Worm (Caenorhabditis elegans): ENCODE results near the gene F32D1.11.

The F32D1.11 gene

DNA sequence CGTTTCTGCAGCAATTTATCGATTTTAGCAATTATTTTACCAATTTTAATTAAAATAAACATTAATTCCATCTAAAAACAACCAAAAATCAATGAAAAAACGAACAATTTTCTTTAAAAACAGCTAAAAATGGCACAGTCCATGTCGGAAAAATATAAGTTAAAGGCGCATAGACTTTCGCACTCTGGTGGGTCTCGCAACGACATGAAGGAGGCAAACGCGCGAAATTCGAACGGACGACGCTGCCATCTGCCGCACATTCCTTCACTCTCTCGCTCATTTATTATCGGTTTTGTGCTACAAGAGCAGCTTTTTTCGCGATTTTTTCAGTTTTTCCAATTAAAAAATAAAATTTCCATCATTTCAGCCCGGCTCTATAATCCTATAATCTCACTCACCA is 19.5 kb downstream of the F32D1.11 start, which contains the start of gene mcm-7:
mcm-7 (plus strand) TSS at position 368 of the 400 bp plus-strand sequence.
- TF ChIP-seq egrh-3 (GFP tag; IDR thresholded peaks at IDR 0.05) (peak; percentile 70), mxl-1 (tag; optimal IDR thresholded peaks at IDR 0.05) (no peak), hmg-1.2 (GFP tag; IDR thresholded peaks at IDR 0.05) (peak; percentile 59), him-1 (tag; optimal IDR thresholded peaks at IDR 0.05) (no peak), lin-35 (GFP tag; optimal IDR thresholded peaks at IDR 0.05) (peak; percentile 17 to 84 (median 37)), nhr-27 (tag; optimal IDR thresholded peaks at IDR 0.05) (no peak), dpff-1 (tag; optimal IDR thresholded peaks at IDR 0.05) (no peak), efl-1 (GFP tag; optimal IDR thresholded peaks at IDR 0.05) (peak; percentile 93), nhr-179 (tag; optimal IDR thresholded peaks at IDR 0.05) (no peak), rcor-1 (GFP tag; IDR thresholded peaks at IDR 0.05) (peak; percentile 57; the same call in 1 of the 2 replicates), K11D2.4 (GFP tag; IDR thresholded peaks at IDR 0.05) (no peak), rpc-1 (optimal IDR thresholded peaks at IDR 0.05) (no peak), rpc-1 (tag; optimal IDR thresholded peaks at IDR 0.05) (no peak), aptf-2 (GFP tag; conservative IDR thresholded peaks at IDR 0.05) (no peak), tlf-1 (GFP tag; optimal IDR thresholded peaks at IDR 0.05) (no peak), ztf-26 (tag; optimal IDR thresholded peaks at IDR 0.05) (no peak), ztf-28 (GFP tag; IDR thresholded peaks at IDR 0.05) (no peak), madf-10 (tag; optimal IDR thresholded peaks at IDR 0.05) (no peak), ceh-58 (GFP tag; IDR thresholded peaks at IDR 0.05) (no peak), madf-8 (GFP tag; conservative IDR thresholded peaks at IDR 0.05) (peak; percentile 76), Y67H2A.10 (GFP tag; conservative IDR thresholded peaks at IDR 0.05) (no peak), snpc-4 (GFP tag; optimal IDR thresholded peaks at IDR 0.05) (no peak), snpc-4 (tag; optimal IDR thresholded peaks at IDR 0.05) (peak in 2 of 4 experiments; percentile 49 to 59), zfh-2 (GFP tag; conservative IDR thresholded peaks at IDR 0.05) (no peak), cebp-2 (GFP tag; IDR thresholded peaks at IDR 0.05) (no peak), atf-7 (tag; optimal IDR thresholded peaks at IDR 0.05) (no peak), hsf-1 (GFP tag; IDR thresholded peaks at IDR 0.05) (no peak), cebp-1 (GFP tag; IDR thresholded peaks at IDR 0.05) (no peak), cebp-1 (tag; optimal IDR thresholded peaks at IDR 0.05) (peak; percentile 41), F49E8.2 (tag; optimal IDR thresholded peaks at IDR 0.05; ENCODE audit: insufficient read depth) (no peak), ztf-3 (GFP tag; optimal IDR thresholded peaks at IDR 0.05) (no peak), bed-2 (GFP tag; IDR thresholded peaks at IDR 0.05) (no peak), lir-1 (GFP tag; conservative IDR thresholded peaks at IDR 0.05) (no peak), pbrm-1 (GFP tag; IDR thresholded peaks at IDR 0.05) (0 out of 2 replicates have a peak, but pooled peaks have one; percentile 47), lag-1 (GFP tag; IDR thresholded peaks at IDR 0.05) (no peak), snpc-1.1 (tag; optimal IDR thresholded peaks at IDR 0.05; ENCODE audit: insufficient read depth) (peak; percentile 30), ztf-6 (GFP tag; IDR thresholded peaks at IDR 0.05) (no peak), attf-3 (GFP tag; conservative IDR thresholded peaks at IDR 0.05) (0 out of 2 replicates have a peak, but pooled peaks have one; percentile 33), snpc-1.3 (tag; optimal IDR thresholded peaks at IDR 0.05; ENCODE audit: insufficient read depth) (peak; percentile 27), ceh-100 (GFP tag; IDR thresholded peaks at IDR 0.05) (no peak), egl-44 (GFP tag; IDR thresholded peaks at IDR 0.05) (no peak), mes-4 (tag; optimal IDR thresholded peaks at IDR 0.05) (no peak), sdz-38 (tag; optimal IDR thresholded peaks at IDR 0.05) (no peak), nhr-80 (tag; optimal IDR thresholded peaks at IDR 0.05) (no peak), dox-1 (GFP tag; IDR thresholded peaks at IDR 0.05) (peak; percentile 77), B0261.1 (tag; optimal IDR thresholded peaks at IDR 0.05) (no peak), pha-4 (tag; optimal IDR thresholded peaks at IDR 0.05) (no peak), akir-1 (GFP tag; optimal IDR thresholded peaks at IDR 0.05) (no peak), dpl-1 (GFP tag; optimal IDR thresholded peaks at IDR 0.05) (peak; percentile 79), D2030.7 (GFP tag; IDR thresholded peaks at IDR 0.05) (peak; percentile 58)
